Worm (Caenorhabditis elegans) whole organism, L4 larva: ENCODE results near the gene plp-2.
A peak's percentile ranks its signal among the peaks of the same experiment; 100 is the strongest.

Experiments
- Y48G9A.11 ChIP-seq: fragments of 200-800 bp; sonication (Bioruptor generic); IDR thresholded peaks from 2 replicates; pipeline ENCODE4 v1.3.6; 2022; ENCODE audit warnings: missing genetic modification reagents, missing genetic modification characterization, missing compliant biosample characterization
- ceh-28 ChIP-seq: fragments of 150-350 bp; optimal IDR thresholded peaks from 2 replicates; lab custom pipeline; 2014; ENCODE audit warnings: missing biosample characterization, missing genetic modification reagents, missing genetic modification characterization
- duxl-1 ChIP-seq: sonication (generic microtip); optimal IDR thresholded peaks from 2 replicates; lab custom pipeline; 2016; ENCODE audit warnings: mild to moderate bottlenecking, missing genetic modification characterization, moderate library complexity, missing compliant biosample characterization; ENCODE audit not compliant: poor library complexity
- madf-5 ChIP-seq, 2 experiments: fragments of 200-800 bp; sonication (Bioruptor generic); IDR thresholded peaks; 2 replicates each; pipeline ENCODE4 v1.3.6; 2022; ENCODE audit warnings: missing compliant biosample characterization in 2 of 2, missing genetic modification characterization in 2 of 2
- nhr-237 ChIP-seq: sonication (generic microtip); optimal IDR thresholded peaks from 2 replicates; lab custom pipeline; 2017; ENCODE audit warnings: missing biosample characterization, missing genetic modification characterization
- nhr-42 ChIP-seq: fragments of 200-800 bp; sonication (Bioruptor generic); IDR thresholded peaks from 2 replicates; pipeline ENCODE4 v1.3.6; 2022; ENCODE audit warnings: missing genetic modification characterization, missing compliant biosample characterization
- pha-4 ChIP-seq, 2 experiments: fragments of 150-350 bp in 1 of 2; fragments of 200-800 bp in 1 of 2; sonication (Bioruptor generic) in 1 of 2; IDR thresholded peaks in 1 of 2; optimal IDR thresholded peaks in 1 of 2; 2 replicates each; pipeline versions ENCODE4 v1.3.6 to Lab custom; 2014 to 2022; ENCODE audit warnings: missing genetic modification characterization in 2 of 2, missing genetic modification reagents in 2 of 2, missing biosample characterization in 1 of 2, missing compliant biosample characterization in 1 of 2
- pqm-1 ChIP-seq: sonication (generic microtip); optimal IDR thresholded peaks from 2 replicates; lab custom pipeline; 2017; ENCODE audit warnings: missing biosample characterization, missing genetic modification characterization
- snpc-4 ChIP-seq: fragments of 150-350 bp; optimal IDR thresholded peaks from 2 replicates; lab custom pipeline; 2014; ENCODE audit warnings: missing biosample characterization, missing genetic modification characterization
- unc-62 ChIP-seq, 3 experiments: fragments of 150-350 bp in 1 of 3; sonication (generic microtip); optimal IDR thresholded peaks in 2 of 3; peaks in 1 of 3; 1 replicate in 1 of 3; 2 replicates in 2 of 3; lab custom pipeline; 2014 to 2017; ENCODE audit warnings: missing biosample characterization in 3 of 3, missing genetic modification characterization in 3 of 3, missing genetic modification reagents in 3 of 3, missing genotype in 1 of 3

The plp-2 gene

ce11 chrX:14938188-14938587 is 44.4 kb downstream of the plp-2 start:
- peak; percentile 75 for TF ChIP-seq snpc-4 (tag; lab: Kevin White, UChicago)
- no peak for TF ChIP-seq duxl-1 (tag; lab: Kevin White, UChicago)
- TF ChIP-seq madf-5 (GFP tag; IDR thresholded peaks at IDR 0.05; lab: Robert Waterston, UW), result no peak
- TF ChIP-seq ceh-28 (tag; lab: Kevin White, UChicago), result no peak
- no peak for TF ChIP-seq nhr-237
- 0 out of 2 replicates have a peak, but pooled peaks have one; percentile 24 for TF ChIP-seq Y48G9A.11 (GFP tag; lab: Robert Waterston, UW)
- TF ChIP-seq nhr-42, result peak; percentile 31; the same call in 1 of the 2 replicates
- TF ChIP-seq unc-62 (GFP tag; optimal IDR thresholded peaks at IDR 0.05 in 1 of 2; lab: Kevin White, UChicago), result peak in 1 of 2 experiments; percentile 34
- no peak for TF ChIP-seq unc-62 (tag; optimal IDR thresholded peaks at IDR 0.05; lab: Kevin White, UChicago)
- TF ChIP-seq pqm-1 (tag; lab: Kevin White, UChicago), result no peak
- TF ChIP-seq pha-4 (GFP tag; IDR thresholded peaks at IDR 0.05; lab: Robert Waterston, UW), result peak; percentile 20; the same call in 1 of the 2 replicates
- no peak for TF ChIP-seq pha-4 (tag; optimal IDR thresholded peaks at IDR 0.05; lab: Kevin White, UChicago)
